ENCODE assay signal across 3 worm cellular contexts in genomic region chrII:13521179-13521616, ce11.
TF ChIP-seq lines count a peak whose summit lies in the region.

No protein-coding gene starts in this region.

TF ChIP-seq in whole organism, L1 larva, 84 proteins besides CTCF, POLR2A, EP300 and RAD21 (continued from another document):
- TF ChIP-seq Y116A8C.19 (tag; optimal IDR thresholded peaks at IDR 0.05; lab: Kevin White, UChicago; ENCODE audit: borderline replicate concordance) (no peak), nhr-71 (tag; optimal IDR thresholded peaks at IDR 0.05; lab: Kevin White, UChicago) (peak; percentile 26), ceh-63 (GFP tag; optimal IDR thresholded peaks at IDR 0.05; lab: Kevin White, UChicago) (no peak), C16A3.4 (tag; optimal IDR thresholded peaks at IDR 0.05; lab: Kevin White, UChicago) (no peak), ceh-88 (GFP tag; IDR thresholded peaks at IDR 0.05; lab: Robert Waterston, UW) (no peak), irx-1 (tag; optimal IDR thresholded peaks at IDR 0.05; lab: Kevin White, UChicago) (no peak), lin-14 (GFP tag; optimal IDR thresholded peaks at IDR 0.05; lab: Kevin White, UChicago) (no peak), zag-1 (tag; optimal IDR thresholded peaks at IDR 0.05; lab: Kevin White, UChicago) (no peak), egl-27 (tag; optimal IDR thresholded peaks at IDR 0.05; lab: Kevin White, UChicago) (no peak), hlh-17 (GFP tag; optimal IDR thresholded peaks at IDR 0.05; lab: Kevin White, UChicago; ENCODE audit: borderline replicate concordance) (no peak), mef-2 (tag; optimal IDR thresholded peaks at IDR 0.05; lab: Kevin White, UChicago) (no peak), snpc-4 (tag; optimal IDR thresholded peaks at IDR 0.05; lab: Kevin White, UChicago) (peak; percentile 93), nhr-19 (GFP tag; conservative IDR thresholded peaks at IDR 0.05; lab: Robert Waterston, UW) (peak; percentile 22), zip-4 (GFP tag; optimal IDR thresholded peaks at IDR 0.05; lab: Kevin White, UChicago) (no peak)

TF ChIP-seq in whole organism, L4 larva, 104 proteins besides CTCF, POLR2A, EP300 and RAD21 (continued from another document and continues in another):
- TF ChIP-seq mep-1 (tag; optimal IDR thresholded peaks at IDR 0.05; lab: Kevin White, UChicago) (no peak), hlh-11 (tag; optimal IDR thresholded peaks at IDR 0.05; lab: Kevin White, UChicago) (peak; percentile 28), unc-130 (GFP tag; optimal IDR thresholded peaks at IDR 0.05; lab: Kevin White, UChicago) (peak; percentile 78), vab-7 (GFP tag; IDR thresholded peaks at IDR 0.05; lab: Robert Waterston, UW) (0 out of 2 replicates have a peak, but pooled peaks have one; percentile 48), Y75B8A.6 (GFP tag; IDR thresholded peaks at IDR 0.05; lab: Robert Waterston, UW) (no peak), nhr-25 (tag; optimal IDR thresholded peaks at IDR 0.05; lab: Kevin White, UChicago; ENCODE audit: borderline replicate concordance, insufficient read depth) (no peak), jun-1 (tag; optimal IDR thresholded peaks at IDR 0.05; lab: Kevin White, UChicago) (no peak), ama-1 (optimal IDR thresholded peaks at IDR 0.05; lab: Kevin White, UChicago) (peak; percentile 70), php-3 (GFP tag; IDR thresholded peaks at IDR 0.05; lab: Robert Waterston, UW) (no peak), fos-1 (tag; optimal IDR thresholded peaks at IDR 0.05; lab: Kevin White, UChicago) (no peak), nhr-76 (tag; optimal IDR thresholded peaks at IDR 0.05; lab: Kevin White, UChicago) (no peak), F44E2.7 (GFP tag; IDR thresholded peaks at IDR 0.05; lab: Robert Waterston, UW) (no peak), madf-5 (GFP tag; IDR thresholded peaks at IDR 0.05; lab: Robert Waterston, UW) (no peak), egl-27 (tag; optimal IDR thresholded peaks at IDR 0.05; lab: Kevin White, UChicago) (no peak), arid-1 (GFP tag; conservative IDR thresholded peaks at IDR 0.05; lab: Robert Waterston, UW) (peak; percentile 50; the same call in 1 of the 2 replicates), Y48G9A.11 (GFP tag; IDR thresholded peaks at IDR 0.05; lab: Robert Waterston, UW) (peak; percentile 75), unc-62 (GFP tag; optimal IDR thresholded peaks at IDR 0.05 in 1 of 2; lab: Kevin White, UChicago) (no peak), unc-62 (tag; optimal IDR thresholded peaks at IDR 0.05; lab: Kevin White, UChicago) (no peak), daf-16 (GFP tag; optimal IDR thresholded peaks at IDR 0.05; lab: Kevin White, UChicago) (peak in 1 of 2 experiments; percentile 0), daf-16 (tag; optimal IDR thresholded peaks at IDR 0.05; lab: Kevin White, UChicago) (no peak), ceh-82 (tag; optimal IDR thresholded peaks at IDR 0.05; lab: Kevin White, UChicago) (no peak), zip-11 (GFP tag; IDR thresholded peaks at IDR 0.05; lab: Robert Waterston, UW) (no peak), T26A8.4 (GFP tag; IDR thresholded peaks at IDR 0.05; lab: Robert Waterston, UW) (no peak; the same call in none of the 2 replicates), tag-97 (GFP tag; IDR thresholded peaks at IDR 0.05; lab: Robert Waterston, UW) (no peak), R02D3.7 (tag; optimal IDR thresholded peaks at IDR 0.05; lab: Kevin White, UChicago) (no peak), nhr-237 (tag; optimal IDR thresholded peaks at IDR 0.05; lab: Kevin White, UChicago) (no peak), F49E8.2 (tag; optimal IDR thresholded peaks at IDR 0.05; lab: Kevin White, UChicago; ENCODE audit: borderline replicate concordance) (peak; percentile 95), fkh-10 (GFP tag; optimal IDR thresholded peaks at IDR 0.05; lab: Kevin White, UChicago) (no peak), zfp-2 (tag; optimal IDR thresholded peaks at IDR 0.05; lab: Kevin White, UChicago) (no peak), ceh-20 (GFP tag; IDR thresholded peaks at IDR 0.05; lab: Robert Waterston, UW) (no peak), D1046.2 (GFP tag; IDR thresholded peaks at IDR 0.05; lab: Robert Waterston, UW) (no peak), tra-1 (GFP tag; IDR thresholded peaks at IDR 0.05; lab: Robert Waterston, UW) (no peak), aly-2 (tag; optimal IDR thresholded peaks at IDR 0.05; lab: Kevin White, UChicago) (peak; percentile 12), daf-8 (GFP tag; IDR thresholded peaks at IDR 0.05; lab: Robert Waterston, UW) (no peak), zip-2 (tag; optimal IDR thresholded peaks at IDR 0.05; lab: Kevin White, UChicago) (no peak), attf-4 (tag; optimal IDR thresholded peaks at IDR 0.05; lab: Kevin White, UChicago) (no peak), sdz-12 (GFP tag; optimal IDR thresholded peaks at IDR 0.05; lab: Kevin White, UChicago) (no peak), pha-4 (GFP tag; IDR thresholded peaks at IDR 0.05; lab: Robert Waterston, UW) (peak; percentile 48; the same call in 1 of the 2 replicates), pha-4 (tag; optimal IDR thresholded peaks at IDR 0.05; lab: Kevin White, UChicago) (no peak), saeg-2 (GFP tag; IDR thresholded peaks at IDR 0.05; lab: Robert Waterston, UW) (0 out of 2 replicates have a peak, but pooled peaks have one; percentile 10), nhr-111 (GFP tag; optimal IDR thresholded peaks at IDR 0.05; lab: Kevin White, UChicago) (no peak), F37D6.2 (tag; optimal IDR thresholded peaks at IDR 0.05; lab: Kevin White, UChicago) (no peak), Y5F2A.4 (GFP tag; optimal IDR thresholded peaks at IDR 0.05; lab: Kevin White, UChicago) (no peak), nhr-42 (GFP tag; IDR thresholded peaks at IDR 0.05; lab: Robert Waterston, UW) (no peak), duxl-1 (tag; optimal IDR thresholded peaks at IDR 0.05; lab: Kevin White, UChicago; ENCODE audit: poor library complexity) (no peak), spr-1 (tag; optimal IDR thresholded peaks at IDR 0.05; lab: Kevin White, UChicago) (peak; percentile 25), ctbp-1 (GFP tag; IDR thresholded peaks at IDR 0.05; lab: Robert Waterston, UW) (peak; percentile 60; the same call in 1 of the 2 replicates), lin-15B (tag; optimal IDR thresholded peaks at IDR 0.05; lab: Kevin White, UChicago) (no peak), zag-1 (tag; optimal IDR thresholded peaks at IDR 0.05; lab: Kevin White, UChicago) (no peak), lin-38 (GFP tag; IDR thresholded peaks at IDR 0.05; lab: Robert Waterston, UW) (peak; percentile 72), rbr-2 (tag; optimal IDR thresholded peaks at IDR 0.05; lab: Kevin White, UChicago) (no peak), dve-1 (tag; optimal IDR thresholded peaks at IDR 0.05; lab: Kevin White, UChicago; ENCODE audit: insufficient read depth) (no peak), dmd-9 (GFP tag; IDR thresholded peaks at IDR 0.05; lab: Robert Waterston, UW) (no peak), egl-43 (GFP tag; IDR thresholded peaks at IDR 0.05; lab: Robert Waterston, UW) (0 out of 2 replicates have a peak, but pooled peaks have one; percentile 18), ceh-44 (GFP tag; IDR thresholded peaks at IDR 0.05; lab: Robert Waterston, UW) (0 out of 2 replicates have a peak, but pooled peaks have one; percentile 56), hif-1 (tag; optimal IDR thresholded peaks at IDR 0.05; lab: Kevin White, UChicago) (no peak), mdt-29 (GFP tag; IDR thresholded peaks at IDR 0.05; lab: Robert Waterston, UW) (peak; percentile 87), lin-29 (GFP tag; IDR thresholded peaks at IDR 0.05; lab: Robert Waterston, UW) (no peak), daf-19 (GFP tag; conservative IDR thresholded peaks at IDR 0.05; lab: Robert Waterston, UW) (no peak), lsy-2 (tag; optimal IDR thresholded peaks at IDR 0.05; lab: Kevin White, UChicago) (no peak)

TF ChIP-seq in whole organism, young adult, 124 proteins besides CTCF, POLR2A, EP300 and RAD21 (continued from another document and continues in another):
- TF ChIP-seq attf-6 (GFP tag; IDR thresholded peaks at IDR 0.05; lab: Robert Waterston, UW) (peak; percentile 97), cebp-1 (GFP tag; IDR thresholded peaks at IDR 0.05; lab: Robert Waterston, UW) (no peak), cebp-1 (tag; optimal IDR thresholded peaks at IDR 0.05; lab: Kevin White, UChicago) (peak; percentile 58), B0261.1 (tag; optimal IDR thresholded peaks at IDR 0.05; lab: Kevin White, UChicago) (no peak), F49E8.2 (tag; optimal IDR thresholded peaks at IDR 0.05; lab: Kevin White, UChicago; ENCODE audit: insufficient read depth) (peak; percentile 93), lag-1 (GFP tag; IDR thresholded peaks at IDR 0.05; lab: Robert Waterston, UW) (no peak), ztf-3 (GFP tag; optimal IDR thresholded peaks at IDR 0.05; lab: Kevin White, UChicago) (no peak), madf-3 (GFP tag; IDR thresholded peaks at IDR 0.05; lab: Robert Waterston, UW) (0 out of 2 replicates have a peak, but pooled peaks have one; percentile 29), unc-62 (GFP tag; optimal IDR thresholded peaks at IDR 0.05; lab: Kevin White, UChicago) (no peak), ztf-25 (GFP tag; IDR thresholded peaks at IDR 0.05; lab: Robert Waterston, UW) (0 out of 2 replicates have a peak, but pooled peaks have one; percentile 17), K11D2.4 (GFP tag; IDR thresholded peaks at IDR 0.05; lab: Robert Waterston, UW) (no peak), hlh-12 (tag; optimal IDR thresholded peaks at IDR 0.05; lab: Kevin White, UChicago) (no peak), hlh-26 (GFP tag; conservative IDR thresholded peaks at IDR 0.05; lab: Robert Waterston, UW) (no peak), unc-130 (GFP tag; optimal IDR thresholded peaks at IDR 0.05; lab: Kevin White, UChicago) (peak; percentile 78), snpc-4 (GFP tag; optimal IDR thresholded peaks at IDR 0.05; lab: Kevin White, UChicago) (peak; percentile 98), snpc-4 (tag; optimal IDR thresholded peaks at IDR 0.05; lab: Kevin White, UChicago) (peak; percentile 94 to 99 (median 98)), snpc-1.1 (tag; optimal IDR thresholded peaks at IDR 0.05; lab: Kevin White, UChicago; ENCODE audit: insufficient read depth) (peak; percentile 98), nhr-120 (GFP tag; IDR thresholded peaks at IDR 0.05; lab: Robert Waterston, UW) (no peak), him-1 (tag; optimal IDR thresholded peaks at IDR 0.05; lab: Kevin White, UChicago) (peak; percentile 88), bed-1 (GFP tag; IDR thresholded peaks at IDR 0.05; lab: Robert Waterston, UW) (no peak), aptf-3 (GFP tag; IDR thresholded peaks at IDR 0.05; lab: Robert Waterston, UW) (no peak), T07F8.4 (tag; optimal IDR thresholded peaks at IDR 0.05; lab: Kevin White, UChicago) (no peak), F23B12.7 (tag; optimal IDR thresholded peaks at IDR 0.05; lab: Kevin White, UChicago; ENCODE audit: insufficient read depth) (peak; percentile 43), F37B4.10 (GFP tag; IDR thresholded peaks at IDR 0.05; lab: Robert Waterston, UW) (no peak), lin-35 (GFP tag; optimal IDR thresholded peaks at IDR 0.05; lab: Kevin White, UChicago) (peak in 1 of 3 experiments; percentile 29), C06A6.2 (GFP tag; conservative IDR thresholded peaks at IDR 0.05; lab: Robert Waterston, UW) (no peak), ceh-27 (GFP tag; optimal IDR thresholded peaks at IDR 0.05; lab: Kevin White, UChicago) (peak; percentile 7), F33H1.4 (GFP tag; IDR thresholded peaks at IDR 0.05; lab: Robert Waterston, UW) (peak; percentile 61), D2030.7 (GFP tag; IDR thresholded peaks at IDR 0.05; lab: Robert Waterston, UW) (peak; percentile 99), ztf-18 (tag; optimal IDR thresholded peaks at IDR 0.05; lab: Kevin White, UChicago) (peak; percentile 38), ztf-6 (GFP tag; IDR thresholded peaks at IDR 0.05; lab: Robert Waterston, UW) (no peak), lir-1 (GFP tag; conservative IDR thresholded peaks at IDR 0.05; lab: Robert Waterston, UW) (peak; percentile 51; the same call in 1 of the 2 replicates), dpff-1 (tag; optimal IDR thresholded peaks at IDR 0.05; lab: Kevin White, UChicago) (no peak), mxl-1 (tag; optimal IDR thresholded peaks at IDR 0.05; lab: Kevin White, UChicago) (no peak), egl-44 (GFP tag; IDR thresholded peaks at IDR 0.05; lab: Robert Waterston, UW) (peak; percentile 52; the same call in 1 of the 2 replicates), sptf-2 (GFP tag; optimal IDR thresholded peaks at IDR 0.05; lab: Kevin White, UChicago) (peak; percentile 85), F22D6.2 (tag; optimal IDR thresholded peaks at IDR 0.05; lab: Kevin White, UChicago) (no peak), B0019.2 (GFP tag; conservative IDR thresholded peaks at IDR 0.05; lab: Robert Waterston, UW) (peak; percentile 49; the same call in 1 of the 2 replicates), Y56A3A.18 (GFP tag; IDR thresholded peaks at IDR 0.05; lab: Robert Waterston, UW) (no peak), ceh-58 (GFP tag; IDR thresholded peaks at IDR 0.05; lab: Robert Waterston, UW) (no peak), athp-1 (tag; optimal IDR thresholded peaks at IDR 0.05; lab: Kevin White, UChicago) (peak; percentile 93), efl-1 (GFP tag; optimal IDR thresholded peaks at IDR 0.05; lab: Kevin White, UChicago) (peak; percentile 63), Y53F4B.3 (GFP tag; IDR thresholded peaks at IDR 0.05; lab: Robert Waterston, UW) (peak; percentile 55; the same call in 1 of the 2 replicates), Y79H2A.3 (GFP tag; conservative IDR thresholded peaks at IDR 0.05; lab: Robert Waterston, UW) (peak; percentile 89), ekl-4 (GFP tag; IDR thresholded peaks at IDR 0.05; lab: Robert Waterston, UW) (peak; percentile 91), nfyb-1 (GFP tag; IDR thresholded peaks at IDR 0.05; lab: Robert Waterston, UW) (0 out of 2 replicates have a peak, but pooled peaks have one; percentile 24), ceh-79 (tag; optimal IDR thresholded peaks at IDR 0.05; lab: Kevin White, UChicago) (no peak), B0035.1 (tag; optimal IDR thresholded peaks at IDR 0.05; lab: Kevin White, UChicago) (no peak), egl-18 (GFP tag; IDR thresholded peaks at IDR 0.05; lab: Robert Waterston, UW) (no peak), atf-7 (tag; optimal IDR thresholded peaks at IDR 0.05; lab: Kevin White, UChicago) (no peak), akir-1 (GFP tag; optimal IDR thresholded peaks at IDR 0.05; lab: Kevin White, UChicago) (no peak), bed-2 (GFP tag; IDR thresholded peaks at IDR 0.05; lab: Robert Waterston, UW) (no peak), sea-2 (GFP tag; IDR thresholded peaks at IDR 0.05; lab: Robert Waterston, UW) (no peak), rpc-1 (optimal IDR thresholded peaks at IDR 0.05; lab: Kevin White, UChicago) (no peak), rpc-1 (tag; optimal IDR thresholded peaks at IDR 0.05; lab: Kevin White, UChicago) (no peak), ceh-40 (GFP tag; IDR thresholded peaks at IDR 0.05; lab: Robert Waterston, UW) (0 out of 2 replicates have a peak, but pooled peaks have one; percentile 25), lin-26 (GFP tag; IDR thresholded peaks at IDR 0.05; lab: Robert Waterston, UW) (peak; percentile 94), F52B5.7 (tag; optimal IDR thresholded peaks at IDR 0.05; lab: Kevin White, UChicago) (no peak), fkh-3 (tag; optimal IDR thresholded peaks at IDR 0.05; lab: Kevin White, UChicago) (no peak), nhr-27 (tag; optimal IDR thresholded peaks at IDR 0.05; lab: Kevin White, UChicago) (no peak), nhr-90 (tag; optimal IDR thresholded peaks at IDR 0.05; lab: Kevin White, UChicago) (no peak), ccch-3 (GFP tag; optimal IDR thresholded peaks at IDR 0.05; lab: Kevin White, UChicago) (no peak), zfh-2 (GFP tag; conservative IDR thresholded peaks at IDR 0.05; lab: Robert Waterston, UW) (no peak), F57C9.4 (tag; optimal IDR thresholded peaks at IDR 0.05; lab: Kevin White, UChicago) (no peak), madf-6 (GFP tag; IDR thresholded peaks at IDR 0.05; lab: Robert Waterston, UW) (peak; percentile 89), dox-1 (GFP tag; IDR thresholded peaks at IDR 0.05; lab: Robert Waterston, UW) (peak; percentile 87), ZK185.1 (tag; optimal IDR thresholded peaks at IDR 0.05; lab: Kevin White, UChicago; ENCODE audit: poor library complexity, severe bottlenecking) (no peak), tlf-1 (GFP tag; optimal IDR thresholded peaks at IDR 0.05; lab: Kevin White, UChicago) (peak; percentile 68)
